Worm (Caenorhabditis elegans) whole organism, L1 larva: Measurements from ENCODE around the gene C44H4.6.

ENCODE experiments used
- C34B4.2 ChIP-seq: sonication (generic microtip); optimal IDR thresholded peaks from 2 replicates; lab custom pipeline; 2017; ENCODE audit warnings: mild to moderate bottlenecking, missing genetic modification characterization, missing compliant biosample characterization
- Y116A8C.19 ChIP-seq: sonication (generic microtip); optimal IDR thresholded peaks from 2 replicates; lab custom pipeline; 2016; ENCODE audit warnings: missing compliant biosample characterization, missing genetic modification characterization, borderline replicate concordance
- aha-1 ChIP-seq: fragments of 150-350 bp; optimal IDR thresholded peaks from 2 replicates; lab custom pipeline; 2014; ENCODE audit warnings: missing biosample characterization, missing genetic modification characterization
- alr-1 ChIP-seq: fragments of 200-800 bp; sonication (Bioruptor generic); optimal IDR thresholded peaks from 2 replicates; lab custom pipeline; 2018; ENCODE audit warnings: borderline replicate concordance, mild to moderate bottlenecking, missing genetic modification characterization, missing compliant biosample characterization
- ceh-63 ChIP-seq: fragments of 200-800 bp; sonication (Bioruptor generic); optimal IDR thresholded peaks from 2 replicates; lab custom pipeline; 2018; ENCODE audit warnings: mild to moderate bottlenecking, missing genetic modification characterization, missing compliant biosample characterization
- ceh-8 ChIP-seq: fragments of 200-800 bp; sonication (Bioruptor generic); optimal IDR thresholded peaks from 2 replicates; lab custom pipeline; 2018; ENCODE audit warnings: mild to moderate bottlenecking, missing genetic modification characterization, moderate library complexity, missing compliant biosample characterization
- ceh-88 ChIP-seq: fragments of 200-800 bp; sonication (Bioruptor generic); IDR thresholded peaks from 2 replicates; pipeline ENCODE4 v1.3.6; 2022; ENCODE audit warnings: missing genetic modification characterization, missing compliant biosample characterization
- ces-1 ChIP-seq: fragments of 150-350 bp; optimal IDR thresholded peaks from 2 replicates; lab custom pipeline; 2014; ENCODE audit warnings: missing biosample characterization, missing genetic modification reagents, missing genetic modification characterization
- dsc-1 ChIP-seq: sonication (generic microtip); optimal IDR thresholded peaks from 2 replicates; lab custom pipeline; 2016; ENCODE audit warnings: mild to moderate bottlenecking, missing genetic modification characterization, missing compliant biosample characterization
- efl-3 ChIP-seq: fragments of 200-800 bp; sonication (Bioruptor generic); optimal IDR thresholded peaks from 2 replicates; lab custom pipeline; 2018; ENCODE audit warnings: mild to moderate bottlenecking, missing genetic modification characterization, missing compliant biosample characterization
- egl-13 ChIP-seq: sonication (generic microtip); optimal IDR thresholded peaks from 2 replicates; lab custom pipeline; 2016; ENCODE audit warnings: missing genotype, missing genetic modification reagents, missing genetic modification characterization, missing compliant biosample characterization
- ets-5 ChIP-seq: fragments of 200-800 bp; sonication (Bioruptor generic); IDR thresholded peaks from 2 replicates; pipeline ENCODE4 v1.3.6; 2022; ENCODE audit warnings: missing genetic modification characterization, missing compliant biosample characterization
- fkh-10 ChIP-seq: sonication (generic microtip); optimal IDR thresholded peaks from 2 replicates; lab custom pipeline; 2017; ENCODE audit warnings: missing biosample characterization, missing genetic modification reagents, missing genetic modification characterization
- fkh-4 ChIP-seq: sonication (generic microtip); optimal IDR thresholded peaks from 2 replicates; lab custom pipeline; 2016; ENCODE audit warnings: missing compliant biosample characterization, missing genetic modification characterization, borderline replicate concordance
- grh-1 ChIP-seq: fragments of 200-800 bp; sonication (Bioruptor generic); IDR thresholded peaks from 2 replicates; pipeline ENCODE4 v1.3.6; 2022; ENCODE audit warnings: missing genetic modification reagents, missing genetic modification characterization, missing compliant biosample characterization
- hlh-4 ChIP-seq: sonication (generic microtip); optimal IDR thresholded peaks from 2 replicates; lab custom pipeline; 2016; ENCODE audit warnings: mild to moderate bottlenecking, missing genetic modification characterization, missing compliant biosample characterization
- hpl-2 ChIP-seq: fragments of 150-350 bp; optimal IDR thresholded peaks from 2 replicates; lab custom pipeline; 2014; ENCODE audit warnings: missing biosample characterization, missing genetic modification reagents, missing genetic modification characterization
- jun-1 ChIP-seq: fragments of 150-350 bp; optimal IDR thresholded peaks from 2 replicates; lab custom pipeline; 2014; ENCODE audit warnings: missing biosample characterization, missing genetic modification reagents, missing genetic modification characterization
- lin-13 ChIP-seq: fragments of 150-350 bp; optimal IDR thresholded peaks from 2 replicates; lab custom pipeline; 2014; ENCODE audit warnings: missing biosample characterization, missing genetic modification reagents, missing genetic modification characterization
- lin-15B ChIP-seq: fragments of 150-350 bp; sonication (generic microtip); optimal IDR thresholded peaks from 3 replicates; lab custom pipeline; 2014; ENCODE audit warnings: missing biosample characterization, missing genetic modification characterization
- lin-35 ChIP-seq, 2 experiments: fragments of 150-350 bp; optimal IDR thresholded peaks; 2 replicates each; lab custom pipeline; 2014; ENCODE audit warnings: missing biosample characterization in 2 of 2, missing genetic modification characterization in 2 of 2, missing genetic modification reagents in 2 of 2
- lin-39 ChIP-seq: fragments of 150-350 bp; optimal IDR thresholded peaks from 2 replicates; lab custom pipeline; 2014; ENCODE audit warnings: missing biosample characterization, missing genetic modification reagents, missing genetic modification characterization
- lir-3 ChIP-seq: sonication (generic microtip); optimal IDR thresholded peaks from 2 replicates; lab custom pipeline; 2016; ENCODE audit warnings: mild to moderate bottlenecking, missing genetic modification characterization, moderate library complexity, missing compliant biosample characterization; ENCODE audit not compliant: poor library complexity
- mab-9 ChIP-seq: fragments of 200-800 bp; sonication (Bioruptor generic); IDR thresholded peaks from 2 replicates; pipeline ENCODE4 v1.3.6; 2022; ENCODE audit warnings: missing genetic modification reagents, missing genetic modification characterization, missing compliant biosample characterization
- mef-2 ChIP-seq: fragments of 150-350 bp; optimal IDR thresholded peaks from 2 replicates; lab custom pipeline; 2014; ENCODE audit warnings: missing biosample characterization, missing genetic modification characterization
- nhr-11 ChIP-seq: fragments of 150-350 bp; optimal IDR thresholded peaks from 2 replicates; lab custom pipeline; 2014; ENCODE audit warnings: missing biosample characterization, missing genetic modification characterization
- nhr-12 ChIP-seq: sonication (generic microtip); optimal IDR thresholded peaks from 2 replicates; lab custom pipeline; 2017; ENCODE audit warnings: missing biosample characterization, missing genetic modification characterization
- nhr-19 ChIP-seq: fragments of 200-800 bp; sonication (Bioruptor generic); conservative IDR thresholded peaks from 2 replicates; pipeline ENCODE4 v1.3.6; 2022; ENCODE audit warnings: missing genetic modification characterization, missing compliant biosample characterization
- nhr-20 ChIP-seq: sonication (generic microtip); optimal IDR thresholded peaks from 2 replicates; lab custom pipeline; 2016; ENCODE audit warnings: mild to moderate bottlenecking, missing genetic modification characterization, missing compliant biosample characterization
- nhr-237 ChIP-seq: fragments of 150-350 bp; optimal IDR thresholded peaks from 2 replicates; lab custom pipeline; 2014; ENCODE audit warnings: missing biosample characterization, missing genetic modification characterization
- nhr-47 ChIP-seq: sonication (generic microtip); optimal IDR thresholded peaks from 2 replicates; lab custom pipeline; 2016; ENCODE audit warnings: mild to moderate bottlenecking, missing genetic modification characterization, moderate library complexity, missing compliant biosample characterization
- nhr-76 ChIP-seq: sonication (generic microtip); optimal IDR thresholded peaks from 2 replicates; lab custom pipeline; 2017; ENCODE audit warnings: missing biosample characterization, missing genetic modification characterization
- nhr-84 ChIP-seq: sonication (generic microtip); optimal IDR thresholded peaks from 2 replicates; lab custom pipeline; 2017; ENCODE audit warnings: missing biosample characterization, missing genetic modification characterization
- nhr-85 ChIP-seq: sonication (generic microtip); peaks from one replicate; lab custom pipeline; 2016; ENCODE audit warnings: missing genetic modification characterization, inconsistent platforms, missing compliant biosample characterization
- pag-3 ChIP-seq: sonication (generic microtip); optimal IDR thresholded peaks from 2 replicates; lab custom pipeline; 2017; ENCODE audit warnings: missing genetic modification characterization, mild to moderate bottlenecking, missing compliant biosample characterization, antibody characterized with exemption, borderline replicate concordance; ENCODE audit not compliant: insufficient read depth
- pax-3 ChIP-seq: fragments of 200-800 bp; sonication (Bioruptor generic); optimal IDR thresholded peaks from 2 replicates; lab custom pipeline; 2018; ENCODE audit warnings: mild to moderate bottlenecking, missing genetic modification characterization, moderate library complexity, missing compliant biosample characterization
- skn-1 ChIP-seq: fragments of 150-350 bp; optimal IDR thresholded peaks from 2 replicates; lab custom pipeline; 2014; ENCODE audit warnings: missing biosample characterization, missing genetic modification characterization
- snpc-4 ChIP-seq: fragments of 150-350 bp; optimal IDR thresholded peaks from 2 replicates; lab custom pipeline; 2014; ENCODE audit warnings: missing biosample characterization, missing genetic modification characterization
- snu-23 ChIP-seq: sonication (generic microtip); optimal IDR thresholded peaks from 2 replicates; lab custom pipeline; 2016; ENCODE audit warnings: missing genetic modification characterization, missing compliant biosample characterization
- sptf-1 ChIP-seq: fragments of 150-350 bp; optimal IDR thresholded peaks from 2 replicates; lab custom pipeline; 2014; ENCODE audit warnings: missing biosample characterization, missing genetic modification characterization
- sup-37 ChIP-seq: fragments of 200-800 bp; sonication (Bioruptor generic); optimal IDR thresholded peaks from 2 replicates; lab custom pipeline; 2018; ENCODE audit warnings: mild to moderate bottlenecking, missing genetic modification characterization, missing compliant biosample characterization
- tlp-1 ChIP-seq: fragments of 150-350 bp; optimal IDR thresholded peaks from 2 replicates; lab custom pipeline; 2014; ENCODE audit warnings: missing biosample characterization, missing genetic modification characterization
- unc-130 ChIP-seq: fragments of 150-350 bp; optimal IDR thresholded peaks from 2 replicates; lab custom pipeline; 2017; ENCODE audit warnings: missing biosample characterization, missing genetic modification characterization, inconsistent platforms
- unc-98 ChIP-seq: fragments of 200-800 bp; sonication (Bioruptor generic); IDR thresholded peaks from 2 replicates; pipeline ENCODE4 v1.3.6; 2022; ENCODE audit warnings: missing genetic modification characterization, missing compliant biosample characterization
- zag-1 ChIP-seq: fragments of 150-350 bp; optimal IDR thresholded peaks from 2 replicates; lab custom pipeline; 2014; ENCODE audit warnings: missing biosample characterization, missing genetic modification characterization
- zip-4 ChIP-seq: fragments of 200-800 bp; sonication (Bioruptor generic); optimal IDR thresholded peaks from 2 replicates; lab custom pipeline; 2018; ENCODE audit warnings: mild to moderate bottlenecking, missing genetic modification characterization, moderate library complexity, missing compliant biosample characterization

C44H4.6 gene

DNA sequence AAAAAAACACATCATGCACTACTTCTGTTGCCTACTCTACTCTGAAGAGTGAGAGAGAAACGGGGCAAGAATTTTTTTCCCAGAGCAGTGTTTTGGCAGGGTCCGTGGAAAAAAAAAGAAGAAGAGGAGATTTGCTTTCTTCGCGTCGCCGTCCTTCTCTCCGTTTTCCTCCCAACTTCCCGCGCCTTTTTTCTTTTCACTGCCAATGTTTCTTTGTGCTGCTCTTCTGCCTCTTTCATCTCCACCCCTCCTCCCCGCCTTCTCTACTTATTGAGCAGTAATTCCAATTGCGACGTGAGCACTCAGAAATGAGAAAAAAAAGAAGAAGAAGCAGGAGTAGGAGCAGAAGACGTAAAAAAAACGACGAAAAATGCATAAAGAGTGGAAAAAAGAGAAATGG lies 40.8 kb upstream of the C44H4.6 start (continued):
- peak; percentile 52 for TF ChIP-seq egl-13 (tag; lab: Kevin White, UChicago)
- TF ChIP-seq ceh-88 = no peak; the same call in 1 of the 2 replicates
- TF ChIP-seq Y116A8C.19 (tag; lab: Kevin White, UChicago) = no peak
- TF ChIP-seq lir-3 (tag; lab: Kevin White, UChicago) = no peak
- TF ChIP-seq aha-1 (tag; lab: Kevin White, UChicago) = no peak
- TF ChIP-seq skn-1 = no peak
- TF ChIP-seq tlp-1 (tag; lab: Kevin White, UChicago) = no peak
- TF ChIP-seq snu-23 (GFP tag; lab: Kevin White, UChicago) = peak; percentile 53
- peak; percentile 63 for TF ChIP-seq nhr-47
- no peak for TF ChIP-seq lin-13
- no peak for TF ChIP-seq pax-3 (tag; lab: Kevin White, UChicago)
- TF ChIP-seq nhr-84 (tag; lab: Kevin White, UChicago) = no peak
- no peak for TF ChIP-seq sup-37 (GFP tag; lab: Kevin White, UChicago)
- no peak for TF ChIP-seq fkh-4
- TF ChIP-seq fkh-10 (GFP tag; lab: Kevin White, UChicago) = peak; percentile 90
- peak; percentile 31 for TF ChIP-seq dsc-1 (tag; lab: Kevin White, UChicago)
- TF ChIP-seq zip-4 = no peak
- TF ChIP-seq sptf-1 (tag; lab: Kevin White, UChicago) = no peak
- TF ChIP-seq hlh-4 (tag; lab: Kevin White, UChicago) = no peak
- no peak for TF ChIP-seq snpc-4 (tag; lab: Kevin White, UChicago)
- TF ChIP-seq nhr-12 (tag; lab: Kevin White, UChicago) = no peak
- TF ChIP-seq unc-98 (GFP tag; lab: Robert Waterston, UW) = no peak
- no peak for TF ChIP-seq unc-130 (tag; lab: Kevin White, UChicago)
- no peak for TF ChIP-seq lin-15B (tag; lab: Kevin White, UChicago)
- TF ChIP-seq mef-2 = no peak
- no peak for TF ChIP-seq jun-1
- no peak for TF ChIP-seq lin-39 (tag; lab: Kevin White, UChicago)
- no peak for TF ChIP-seq nhr-237
- no peak for TF ChIP-seq hpl-2 (GFP tag; lab: Kevin White, UChicago)
- no peak for TF ChIP-seq ets-5 (GFP tag; lab: Robert Waterston, UW)
- TF ChIP-seq efl-3 (GFP tag; lab: Kevin White, UChicago) = no peak
- TF ChIP-seq zag-1 (tag; lab: Kevin White, UChicago) = no peak
- TF ChIP-seq nhr-11 = no peak
- TF ChIP-seq ceh-8 (GFP tag; lab: Kevin White, UChicago) = peak; percentile 51
- TF ChIP-seq nhr-19 (GFP tag; lab: Robert Waterston, UW) = no peak
- TF ChIP-seq C34B4.2 (tag; lab: Kevin White, UChicago) = no peak
- TF ChIP-seq mab-9 (GFP tag; lab: Robert Waterston, UW) = no peak
- TF ChIP-seq nhr-85 (tag; lab: Kevin White, UChicago) = no peak
- TF ChIP-seq lin-35 (GFP tag; optimal IDR thresholded peaks at IDR 0.05; lab: Kevin White, UChicago) = no peak
- TF ChIP-seq nhr-76 = no peak
- no peak for TF ChIP-seq grh-1 (GFP tag; lab: Robert Waterston, UW)
- peak; percentile 23 for TF ChIP-seq nhr-20
- no peak for TF ChIP-seq alr-1 (tag; lab: Kevin White, UChicago)
- TF ChIP-seq ces-1 (GFP tag; lab: Kevin White, UChicago) = no peak
- peak; percentile 49 for TF ChIP-seq pag-3
- TF ChIP-seq ceh-63 (GFP tag; lab: Kevin White, UChicago) = no peak
